Worm (Caenorhabditis elegans) whole organism, young adult: ENCODE data around the gene gcy-20.

Experiments
- B0261.1 ChIP-seq: sonication (generic microtip); optimal IDR thresholded peaks from 2 replicates; lab custom pipeline; 2016; ENCODE audit warnings: mild to moderate bottlenecking, missing genetic modification characterization, moderate library complexity, missing compliant biosample characterization
- F10E7.11 ChIP-seq: sonication (generic microtip); optimal IDR thresholded peaks from 2 replicates; lab custom pipeline; 2017; ENCODE audit warnings: mild to moderate bottlenecking, missing genetic modification characterization, moderate library complexity, missing compliant biosample characterization
- F23B12.7 ChIP-seq: sonication (generic microtip); optimal IDR thresholded peaks from 2 replicates; lab custom pipeline; 2017; ENCODE audit warnings: missing genetic modification characterization, mild to moderate bottlenecking, missing compliant biosample characterization, antibody characterized with exemption, moderate library complexity; ENCODE audit not compliant: insufficient read depth
- Y53G8AR.9 ChIP-seq: fragments of 200-800 bp; sonication (Bioruptor generic); conservative IDR thresholded peaks from 2 replicates; pipeline ENCODE4 v1.3.6; 2022; ENCODE audit warnings: missing genetic modification reagents, missing genetic modification characterization, missing compliant biosample characterization
- aptf-3 ChIP-seq: fragments of 200-800 bp; sonication (Bioruptor generic); IDR thresholded peaks from 2 replicates; pipeline ENCODE4 v1.3.6; 2022; ENCODE audit warnings: missing genetic modification characterization, missing compliant biosample characterization
- atf-7 ChIP-seq: sonication (generic microtip); optimal IDR thresholded peaks from 2 replicates; lab custom pipeline; 2017; ENCODE audit warnings: mild to moderate bottlenecking, missing genetic modification characterization, missing compliant biosample characterization
- attf-5 ChIP-seq: fragments of 200-800 bp; sonication (Bioruptor generic); optimal IDR thresholded peaks from 2 replicates; lab custom pipeline; 2018; ENCODE audit warnings: mild to moderate bottlenecking, missing genetic modification characterization, missing compliant biosample characterization
- bed-1 ChIP-seq: fragments of 200-800 bp; sonication (Bioruptor generic); IDR thresholded peaks from 2 replicates; pipeline ENCODE4 v1.3.6; 2022; ENCODE audit warnings: missing genetic modification reagents, missing genetic modification characterization, missing compliant biosample characterization
- cebp-2 ChIP-seq: fragments of 200-800 bp; sonication (Bioruptor generic); IDR thresholded peaks from 2 replicates; pipeline ENCODE4 v1.3.6; 2022; ENCODE audit warnings: missing genetic modification characterization, missing compliant biosample characterization
- ceh-100 ChIP-seq: fragments of 200-800 bp; sonication (Bioruptor generic); IDR thresholded peaks from 2 replicates; pipeline ENCODE4 v1.3.6; 2022; ENCODE audit warnings: missing genetic modification reagents, missing genetic modification characterization, missing compliant biosample characterization
- ceh-79 ChIP-seq: sonication (generic microtip); optimal IDR thresholded peaks from 2 replicates; lab custom pipeline; 2017; ENCODE audit warnings: mild to moderate bottlenecking, missing genetic modification characterization, missing compliant biosample characterization
- die-1 ChIP-seq: sonication (generic microtip); optimal IDR thresholded peaks from 2 replicates; lab custom pipeline; 2016; ENCODE audit warnings: missing genotype, mild to moderate bottlenecking, missing genetic modification characterization, missing compliant biosample characterization
- dpff-1 ChIP-seq: sonication (generic microtip); optimal IDR thresholded peaks from 2 replicates; lab custom pipeline; 2017; ENCODE audit warnings: mild to moderate bottlenecking, missing genetic modification characterization, missing compliant biosample characterization
- egrh-3 ChIP-seq: fragments of 200-800 bp; sonication (Bioruptor generic); IDR thresholded peaks from 2 replicates; pipeline ENCODE4 v1.3.6; 2022; ENCODE audit warnings: missing genetic modification reagents, missing genetic modification characterization, missing compliant biosample characterization
- hrde-1 ChIP-seq: sonication (generic microtip); optimal IDR thresholded peaks from 2 replicates; lab custom pipeline; 2016; ENCODE audit warnings: missing genetic modification characterization, mild to moderate bottlenecking, missing compliant biosample characterization, moderate library complexity, missing genotype, missing genetic modification reagents, borderline replicate concordance
- lag-1 ChIP-seq: fragments of 200-800 bp; sonication (Bioruptor generic); IDR thresholded peaks from 2 replicates; pipeline ENCODE4 v1.3.6; 2022; ENCODE audit warnings: missing genetic modification reagents, missing genetic modification characterization, missing compliant biosample characterization
- let-607 ChIP-seq, 2 experiments: fragments of 200-800 bp in 1 of 2; sonication (Bioruptor generic) in 1 of 2; sonication (generic microtip) in 1 of 2; optimal IDR thresholded peaks; 2 replicates each; lab custom pipeline; 2016 to 2018; ENCODE audit warnings: mild to moderate bottlenecking in 2 of 2, missing compliant biosample characterization in 2 of 2, missing genetic modification characterization in 2 of 2, moderate library complexity in 2 of 2, missing genotype in 1 of 2
- lin-26 ChIP-seq: fragments of 200-800 bp; sonication (Bioruptor generic); IDR thresholded peaks from 2 replicates; pipeline ENCODE4 v1.3.6; 2022; ENCODE audit warnings: missing genetic modification reagents, missing genetic modification characterization, missing compliant biosample characterization
- lsy-27 ChIP-seq: sonication (generic microtip); optimal IDR thresholded peaks from 2 replicates; lab custom pipeline; 2017; ENCODE audit warnings: missing genetic modification characterization, mild to moderate bottlenecking, missing compliant biosample characterization, antibody characterized with exemption, missing genotype, borderline replicate concordance; ENCODE audit not compliant: insufficient read depth
- madf-10 ChIP-seq: sonication (generic microtip); optimal IDR thresholded peaks from 2 replicates; lab custom pipeline; 2016; ENCODE audit warnings: mild to moderate bottlenecking, missing genetic modification characterization, missing compliant biosample characterization
- mel-28 ChIP-seq: sonication (generic microtip); optimal IDR thresholded peaks from 2 replicates; lab custom pipeline; 2016; ENCODE audit warnings: borderline replicate concordance, mild to moderate bottlenecking, missing genetic modification characterization, missing compliant biosample characterization
- mes-4 ChIP-seq: sonication (generic microtip); optimal IDR thresholded peaks from 2 replicates; lab custom pipeline; 2016; ENCODE audit warnings: missing genotype, missing genetic modification characterization, missing compliant biosample characterization
- mxl-1 ChIP-seq: sonication (generic microtip); optimal IDR thresholded peaks from 2 replicates; lab custom pipeline; 2016; ENCODE audit warnings: missing genetic modification characterization, missing compliant biosample characterization
- nfya-2 ChIP-seq: fragments of 200-800 bp; sonication (Bioruptor generic); IDR thresholded peaks from 2 replicates; pipeline ENCODE4 v1.3.6; 2022; ENCODE audit warnings: missing genetic modification reagents, missing genetic modification characterization, missing compliant biosample characterization
- nfyb-1 ChIP-seq: fragments of 200-800 bp; sonication (Bioruptor generic); IDR thresholded peaks from 2 replicates; pipeline ENCODE4 v1.3.6; 2022; ENCODE audit warnings: missing genetic modification reagents, missing genetic modification characterization, missing compliant biosample characterization
- nhr-120 ChIP-seq: fragments of 200-800 bp; sonication (Bioruptor generic); IDR thresholded peaks from 2 replicates; pipeline ENCODE4 v1.3.6; 2022; ENCODE audit warnings: missing genetic modification characterization, missing compliant biosample characterization
- nhr-179 ChIP-seq: sonication (generic microtip); optimal IDR thresholded peaks from 2 replicates; lab custom pipeline; 2016; ENCODE audit warnings: mild to moderate bottlenecking, missing genetic modification characterization, missing compliant biosample characterization
- pha-4 ChIP-seq: fragments of 150-350 bp; sonication (generic microtip); optimal IDR thresholded peaks from 2 replicates; lab custom pipeline; 2014; ENCODE audit warnings: missing biosample characterization, missing genetic modification reagents, missing genetic modification characterization
- repo-1 ChIP-seq: sonication (generic microtip); optimal IDR thresholded peaks from 2 replicates; lab custom pipeline; 2017; ENCODE audit warnings: mild to moderate bottlenecking, missing genetic modification characterization, missing compliant biosample characterization
- rpc-1 ChIP-seq, 2 experiments: fragments of 150-350 bp in 1 of 2; sonication (generic microtip) in 1 of 2; optimal IDR thresholded peaks; 2 replicates each; lab custom pipeline; 2014 to 2018; ENCODE audit warnings: missing biosample characterization in 1 of 2, missing genetic modification characterization in 1 of 2, missing genetic modification reagents in 1 of 2, missing genotype in 1 of 2
- sdz-38 ChIP-seq: sonication (generic microtip); optimal IDR thresholded peaks from 2 replicates; lab custom pipeline; 2016; ENCODE audit warnings: missing genotype, missing genetic modification characterization, missing compliant biosample characterization
- snpc-1.3 ChIP-seq: sonication (generic microtip); optimal IDR thresholded peaks from 2 replicates; lab custom pipeline; 2017; ENCODE audit warnings: missing genetic modification characterization, mild to moderate bottlenecking, missing compliant biosample characterization, antibody characterized with exemption, moderate library complexity, missing genotype, missing genetic modification reagents; ENCODE audit not compliant: insufficient read depth
- snpc-4 ChIP-seq, 5 experiments: fragments of 150-350 bp in 1 of 5; sonication (generic microtip) in 4 of 5; optimal IDR thresholded peaks; 2 replicates each; lab custom pipeline; 2014 to 2018; ENCODE audit warnings: missing genetic modification characterization in 5 of 5, missing biosample characterization in 3 of 5, antibody characterized with exemption in 2 of 5, mild to moderate bottlenecking in 2 of 5, missing compliant biosample characterization in 2 of 5, missing genotype in 2 of 5, moderate library complexity in 2 of 5, missing genetic modification reagents in 1 of 5
- tbx-9 ChIP-seq: sonication (generic microtip); optimal IDR thresholded peaks from 2 replicates; lab custom pipeline; 2016; ENCODE audit warnings: borderline replicate concordance, missing genetic modification characterization, inconsistent platforms, missing compliant biosample characterization
- unc-62 ChIP-seq: fragments of 150-350 bp; optimal IDR thresholded peaks from 2 replicates; lab custom pipeline; 2014; ENCODE audit warnings: missing biosample characterization, missing genetic modification reagents, missing genetic modification characterization
- xnd-1 ChIP-seq: sonication (generic microtip); optimal IDR thresholded peaks from 2 replicates; lab custom pipeline; 2016; ENCODE audit warnings: missing genotype, missing genetic modification reagents, missing genetic modification characterization, missing compliant biosample characterization
- ztf-22 ChIP-seq: fragments of 200-800 bp; sonication (Bioruptor generic); optimal IDR thresholded peaks from 2 replicates; lab custom pipeline; 2018; ENCODE audit warnings: mild to moderate bottlenecking, missing genetic modification characterization, moderate library complexity, missing compliant biosample characterization
- ztf-25 ChIP-seq: fragments of 200-800 bp; sonication (Bioruptor generic); IDR thresholded peaks from 2 replicates; pipeline ENCODE4 v1.3.6; 2022; ENCODE audit warnings: missing genetic modification reagents, missing genetic modification characterization, missing compliant biosample characterization
- ztf-6 ChIP-seq: fragments of 200-800 bp; sonication (Bioruptor generic); IDR thresholded peaks from 2 replicates; pipeline ENCODE4 v1.3.6; 2022; ENCODE audit warnings: missing genetic modification reagents, missing genetic modification characterization, missing compliant biosample characterization

gcy-20 gene

ce11 chrV:16253687-16254086, at the start of gene gcy-20:
Gene gcy-20, minus strand, starts transcription at chrV:16253787.
- no peak for TF ChIP-seq dpff-1 (tag; lab: Kevin White, UChicago)
- TF ChIP-seq nhr-179: no peak
- TF ChIP-seq aptf-3 (GFP tag; lab: Robert Waterston, UW): no peak
- TF ChIP-seq F23B12.7 (tag; lab: Kevin White, UChicago): no peak
- TF ChIP-seq ztf-6: no peak
- no peak for TF ChIP-seq hrde-1 (tag; lab: Kevin White, UChicago)
- TF ChIP-seq nfya-2: no peak

- TF ChIP-seq snpc-4 (GFP tag; optimal IDR thresholded peaks at IDR 0.05; lab: Kevin White, UChicago): no peak
- peak in 2 of 4 experiments; percentile 14 to 41 for TF ChIP-seq snpc-4 (tag; optimal IDR thresholded peaks at IDR 0.05; lab: Kevin White, UChicago)
- TF ChIP-seq ztf-25 (GFP tag; lab: Robert Waterston, UW): no peak
Observed at ce11 chrV:16302439-16302838, 48.9 kb upstream of the gcy-20 start, which contains the start of the genes C31A11.13 and oac-6. Gene C31A11.13, minus strand, starts transcription at chrV:16302551. Gene oac-6, plus strand, starts transcription at chrV:16302717.

DNA sequence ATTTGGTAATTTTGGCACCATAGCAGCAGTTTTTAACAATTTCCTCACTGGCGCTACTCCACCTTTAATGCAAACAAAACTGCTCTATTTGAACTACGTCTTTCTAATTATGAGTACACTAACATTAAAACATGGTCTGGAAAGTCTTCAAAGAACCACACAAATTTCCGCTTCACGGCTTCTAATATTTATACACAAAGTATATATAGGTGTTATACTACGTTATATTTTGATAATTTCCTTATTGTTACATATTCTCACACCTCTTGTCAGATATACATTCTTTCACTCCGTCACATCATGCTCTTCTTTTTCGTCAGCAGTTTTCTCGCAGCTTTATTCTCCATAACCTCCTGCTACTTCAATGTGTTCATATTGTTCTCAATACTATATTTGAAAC, 46.7 kb upstream of the gcy-20 start, which contains the start of gene srbc-82:
Gene srbc-82 (plus strand): TSS at position 301 of the 400 bp plus-strand sequence.
- TF ChIP-seq madf-10 (no peak), ceh-79 (tag; lab: Kevin White, UChicago) (no peak), lin-26 (GFP tag; lab: Robert Waterston, UW) (no peak), nfya-2 (no peak), cebp-2 (GFP tag; lab: Robert Waterston, UW) (no peak), tbx-9 (tag; lab: Kevin White, UChicago) (no peak), B0261.1 (tag; lab: Kevin White, UChicago) (no peak), F10E7.11 (tag; lab: Kevin White, UChicago) (no peak), xnd-1 (no peak), Y53G8AR.9 (no peak), mel-28 (tag; lab: Kevin White, UChicago) (no peak), lsy-27 (tag; lab: Kevin White, UChicago) (no peak)

DNA sequence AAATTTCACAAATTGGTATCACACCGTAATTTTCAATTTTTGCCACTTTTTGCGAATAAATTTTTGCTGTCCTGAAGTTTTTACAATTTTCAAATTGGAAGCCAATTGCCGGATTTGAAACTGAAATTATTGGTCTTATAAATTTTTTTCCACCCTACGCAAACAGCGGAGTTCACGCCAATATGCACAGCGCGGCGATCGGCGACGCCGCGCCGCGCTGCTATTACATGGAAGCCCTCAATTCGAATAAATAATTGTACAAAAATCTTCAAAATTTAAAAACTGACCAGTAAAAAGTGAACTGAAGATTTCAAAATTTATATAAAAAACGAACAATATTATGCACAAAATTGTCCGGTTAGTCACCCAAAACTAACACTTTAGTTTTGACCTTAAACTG, 46.2 kb upstream of the gcy-20 start:
- TF ChIP-seq atf-7 (tag; lab: Kevin White, UChicago) (no peak), madf-10 (peak; percentile 97), mes-4 (tag; lab: Kevin White, UChicago) (no peak), mel-28 (tag; lab: Kevin White, UChicago) (no peak)

ce11 chrV:16298669-16299068, 45.1 kb upstream of the gcy-20 start, which contains the start of gene srbc-84:
Gene srbc-84, plus strand, starts transcription at chrV:16298969.
- TF ChIP-seq lin-26 (GFP tag; lab: Robert Waterston, UW): no peak
- no peak for TF ChIP-seq snpc-1.3
- TF ChIP-seq nhr-120 (GFP tag; lab: Robert Waterston, UW): no peak
- no peak for TF ChIP-seq die-1 (tag; lab: Kevin White, UChicago)
- TF ChIP-seq repo-1 (tag; lab: Kevin White, UChicago): no peak
- no peak for TF ChIP-seq bed-1 (GFP tag; lab: Robert Waterston, UW)
- no peak for TF ChIP-seq pha-4 (tag; lab: Kevin White, UChicago)
- no peak for TF ChIP-seq nfya-2
- no peak for TF ChIP-seq attf-5 (GFP tag; lab: Kevin White, UChicago)
- no peak for TF ChIP-seq let-607 (tag; optimal IDR thresholded peaks at IDR 0.05; lab: Kevin White, UChicago)
- TF ChIP-seq lag-1 (GFP tag; lab: Robert Waterston, UW): no peak
- no peak for TF ChIP-seq ceh-100 (GFP tag; lab: Robert Waterston, UW)
- no peak for TF ChIP-seq sdz-38 (tag; lab: Kevin White, UChicago)
- no peak for TF ChIP-seq egrh-3 (GFP tag; lab: Robert Waterston, UW)
- no peak for TF ChIP-seq unc-62
- TF ChIP-seq nfyb-1 (GFP tag; lab: Robert Waterston, UW): no peak
- TF ChIP-seq rpc-1 (optimal IDR thresholded peaks at IDR 0.05; lab: Kevin White, UChicago): no peak
- no peak for TF ChIP-seq rpc-1 (tag; optimal IDR thresholded peaks at IDR 0.05; lab: Kevin White, UChicago)
- TF ChIP-seq ztf-22: no peak
- no peak for TF ChIP-seq mxl-1 (tag; lab: Kevin White, UChicago)
